Worm (Caenorhabditis elegans) whole organism, midembryonic: ENCODE data around the gene T02G5.15.
A peak's percentile ranks its signal among the peaks of the same experiment; 100 is the strongest.

Experiments
- T22C8.4 ChIP-seq: fragments of 200-800 bp; sonication (Bioruptor generic); IDR thresholded peaks from 2 replicates; pipeline ENCODE4 v1.3.6; 2022; ENCODE audit warnings: missing genetic modification characterization, missing compliant biosample characterization
- cog-1 ChIP-seq: sonication (generic microtip); optimal IDR thresholded peaks from 2 replicates; lab custom pipeline; 2016; ENCODE audit warnings: missing genetic modification characterization, missing compliant biosample characterization
- flt-1 ChIP-seq: fragments of 200-800 bp; sonication (Bioruptor generic); IDR thresholded peaks from 2 replicates; pipeline ENCODE4 v1.3.6; 2022; ENCODE audit warnings: missing genetic modification characterization, missing compliant biosample characterization
- klf-2 ChIP-seq: fragments of 200-800 bp; sonication (Bioruptor generic); conservative IDR thresholded peaks from 2 replicates; pipeline ENCODE4 v1.3.6; 2022; ENCODE audit warnings: missing genetic modification reagents, missing genetic modification characterization, missing compliant biosample characterization
- med-1 ChIP-seq: sonication (generic microtip); optimal IDR thresholded peaks from 2 replicates; lab custom pipeline; 2017; ENCODE audit warnings: missing genetic modification characterization, mild to moderate bottlenecking, missing compliant biosample characterization, antibody characterized with exemption, missing genetic modification reagents; ENCODE audit not compliant: insufficient read depth
- ref-1 ChIP-seq: fragments of 200-800 bp; sonication (Bioruptor generic); conservative IDR thresholded peaks from 2 replicates; pipeline ENCODE4 v1.3.6; 2022; ENCODE audit warnings: missing genetic modification reagents, missing genetic modification characterization, missing compliant biosample characterization
- tab-1 ChIP-seq: fragments of 200-800 bp; sonication (Bioruptor generic); IDR thresholded peaks from 2 replicates; pipeline ENCODE4 v1.3.6; 2022; ENCODE audit warnings: missing genetic modification characterization, missing compliant biosample characterization
- ztf-23 ChIP-seq: fragments of 200-800 bp; sonication (Bioruptor generic); IDR thresholded peaks from 2 replicates; pipeline ENCODE4 v1.3.6; 2022; ENCODE audit warnings: missing genetic modification reagents, missing genetic modification characterization, missing compliant biosample characterization
- ztf-29 ChIP-seq: fragments of 200-800 bp; sonication (Bioruptor generic); IDR thresholded peaks from 2 replicates; pipeline ENCODE4 v1.3.6; 2022; ENCODE audit warnings: missing genetic modification reagents, missing genetic modification characterization, missing compliant biosample characterization

The T02G5.15 gene

ce11 chrII:7072315-7072589 is 11.9 kb upstream of the T02G5.15 start, which contains the start of gene kars-1:
Gene kars-1 (minus strand): TSS chrII:7072415.
- TF ChIP-seq tab-1 (no peak), med-1 (GFP tag; lab: Kevin White, UChicago) (no peak), flt-1 (GFP tag; lab: Robert Waterston, UW) (no peak), klf-2 (GFP tag; lab: Robert Waterston, UW) (no peak), T22C8.4 (GFP tag; lab: Robert Waterston, UW) (no peak), ztf-29 (GFP tag; lab: Robert Waterston, UW) (no peak)

- TF ChIP-seq ztf-29 (GFP tag; lab: Robert Waterston, UW), result 0 out of 2 replicates have a peak, but pooled peaks have one; percentile 41
- TF ChIP-seq flt-1 (GFP tag; lab: Robert Waterston, UW), result peak; percentile 77
- no peak for TF ChIP-seq ref-1
- TF ChIP-seq cog-1, result peak; percentile 74
These were observed 11.3 kb upstream of the T02G5.15 start for ce11 chrII:7072590-7073536.

DNA sequence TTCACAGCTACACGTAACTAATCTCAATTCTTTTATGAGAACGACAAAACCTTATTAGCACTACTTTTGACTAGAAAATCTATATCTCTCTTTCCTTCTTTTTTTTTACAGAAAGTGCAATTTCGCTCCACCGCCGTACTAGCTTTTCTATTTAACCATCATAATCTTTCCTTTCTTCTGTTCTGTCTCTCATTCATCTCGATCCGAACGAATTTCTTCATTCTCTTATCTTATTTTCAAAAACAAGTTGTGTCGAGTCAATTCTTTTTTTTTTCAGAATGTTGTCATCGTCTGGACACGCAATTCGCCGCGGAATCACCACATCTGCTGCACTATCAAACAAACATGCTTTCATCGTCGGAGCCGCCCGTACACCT is 10.6 kb upstream of the T02G5.15 start, which contains the start of gene kat-1:
Gene kat-1, plus strand, starts transcription at position 278 of the 377 bp plus-strand sequence.
- TF ChIP-seq ref-1 (no peak), klf-2 (GFP tag; lab: Robert Waterston, UW) (no peak), T22C8.4 (GFP tag; lab: Robert Waterston, UW) (no peak), tab-1 (no peak), med-1 (GFP tag; lab: Kevin White, UChicago) (no peak), ztf-23 (GFP tag; lab: Robert Waterston, UW) (no peak), cog-1 (no peak)

- TF ChIP-seq cog-1, result no peak
- no peak for TF ChIP-seq ref-1
- TF ChIP-seq med-1 (GFP tag; lab: Kevin White, UChicago), result no peak
These were observed 8.4 kb upstream of the T02G5.15 start, which contains the start of gene T02G5.7 for ce11 chrII:7075564-7076228. Gene T02G5.7 (plus strand): TSS chrII:7075614.

DNA sequence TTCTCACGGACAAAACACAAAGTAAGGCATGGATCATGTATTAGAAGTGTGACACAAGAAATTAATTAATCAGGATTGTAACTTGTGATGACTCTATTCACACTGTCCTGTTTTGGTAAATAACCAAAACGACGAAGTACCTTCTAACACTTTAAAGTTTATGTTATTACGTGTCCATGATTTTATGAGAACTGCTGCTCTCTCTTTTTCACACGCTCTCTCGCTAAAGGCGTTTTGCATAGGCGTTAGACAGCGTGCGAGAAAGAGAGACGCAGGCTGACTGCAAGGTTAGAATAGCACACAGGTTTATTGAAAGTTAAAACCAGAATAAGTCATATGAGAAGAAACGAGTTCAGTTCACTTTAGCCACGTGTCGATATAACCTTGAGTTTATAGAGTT is 6.0 kb downstream of the T02G5.15 start:
- no peak for TF ChIP-seq med-1 (GFP tag; lab: Kevin White, UChicago)
- TF ChIP-seq tab-1, result no peak

DNA sequence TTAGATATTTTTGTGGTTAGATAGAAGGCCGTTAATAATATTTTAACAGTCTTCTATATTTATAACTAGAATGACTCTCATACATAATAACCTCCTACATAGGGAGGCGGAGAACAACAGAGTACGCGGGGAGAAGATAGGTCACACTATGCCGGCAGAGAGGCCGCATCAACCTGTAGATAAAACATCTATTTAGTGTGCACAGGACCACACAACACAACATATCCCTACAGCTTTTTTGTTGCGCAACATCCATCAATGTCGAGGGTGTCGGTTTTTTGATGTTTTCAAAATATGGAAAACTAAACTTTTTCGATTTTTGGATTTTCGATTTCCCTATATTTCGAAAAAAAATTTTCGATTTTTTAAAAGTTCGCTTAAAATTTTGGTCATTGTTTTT is 6.7 kb downstream of the T02G5.15 start:
- TF ChIP-seq ref-1, result no peak
- TF ChIP-seq T22C8.4 (GFP tag; lab: Robert Waterston, UW), result no peak
- no peak for TF ChIP-seq klf-2 (GFP tag; lab: Robert Waterston, UW)
- TF ChIP-seq flt-1 (GFP tag; lab: Robert Waterston, UW), result no peak
- TF ChIP-seq med-1 (GFP tag; lab: Kevin White, UChicago), result no peak
- no peak for TF ChIP-seq tab-1
- TF ChIP-seq cog-1, result no peak
- no peak for TF ChIP-seq ztf-29 (GFP tag; lab: Robert Waterston, UW)
- TF ChIP-seq ztf-23 (GFP tag; lab: Robert Waterston, UW), result no peak

DNA sequence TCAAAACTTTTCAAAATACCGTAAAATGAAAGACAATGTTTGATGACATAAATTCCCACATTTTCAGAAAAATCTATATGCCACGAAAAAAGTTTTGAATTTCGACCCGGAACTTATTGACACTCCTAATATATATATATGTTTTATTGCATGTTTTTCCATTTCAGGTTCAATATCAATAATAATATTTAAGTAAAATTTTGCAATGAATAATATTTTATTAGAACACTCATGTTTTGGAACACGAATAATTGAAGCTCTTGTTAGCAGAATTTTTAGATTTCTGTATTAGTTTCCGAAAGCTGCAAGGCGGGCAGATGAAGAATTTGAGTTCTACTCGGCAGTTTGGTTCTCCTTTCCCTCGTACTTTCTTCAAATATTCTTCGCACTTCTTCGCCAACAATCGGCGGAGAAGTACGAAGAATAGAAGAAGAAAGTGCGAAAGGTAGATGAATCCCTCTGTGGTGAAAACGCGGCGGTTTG is 9.3 kb downstream of the T02G5.15 start, which contains the start of gene T02G5.3:
Gene T02G5.3, plus strand, starts transcription at position 51 of the 483 bp plus-strand sequence.
- TF ChIP-seq tab-1 (no peak), flt-1 (GFP tag; lab: Robert Waterston, UW) (0 out of 2 replicates have a peak, but pooled peaks have one; percentile 40), T22C8.4 (GFP tag; lab: Robert Waterston, UW) (no peak)

DNA sequence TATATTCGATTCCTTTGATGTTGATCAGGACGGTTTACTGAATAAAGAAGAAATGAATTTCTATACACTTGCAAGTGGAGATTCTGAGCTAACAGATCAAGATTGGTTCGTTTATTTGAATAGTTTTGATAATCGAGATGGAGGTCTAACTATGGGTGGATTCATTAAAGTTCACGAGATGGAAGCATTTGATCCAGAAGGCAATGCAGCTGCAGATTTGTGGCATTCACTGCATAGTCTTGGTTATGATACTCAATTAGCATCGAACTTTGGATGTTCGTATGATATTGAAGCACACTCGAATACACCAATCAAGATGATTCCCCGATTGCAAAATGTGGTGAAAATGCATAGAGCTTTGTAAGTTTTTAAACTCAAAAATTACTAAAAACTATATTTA is 11.8 kb downstream of the T02G5.15 start:
- TF ChIP-seq klf-2 (GFP tag; lab: Robert Waterston, UW), result no peak
- TF ChIP-seq tab-1, result no peak
- TF ChIP-seq ref-1, result no peak
- no peak for TF ChIP-seq ztf-29 (GFP tag; lab: Robert Waterston, UW)
- TF ChIP-seq ztf-23 (GFP tag; lab: Robert Waterston, UW), result no peak
- TF ChIP-seq cog-1, result no peak
- no peak for TF ChIP-seq T22C8.4 (GFP tag; lab: Robert Waterston, UW)

DNA sequence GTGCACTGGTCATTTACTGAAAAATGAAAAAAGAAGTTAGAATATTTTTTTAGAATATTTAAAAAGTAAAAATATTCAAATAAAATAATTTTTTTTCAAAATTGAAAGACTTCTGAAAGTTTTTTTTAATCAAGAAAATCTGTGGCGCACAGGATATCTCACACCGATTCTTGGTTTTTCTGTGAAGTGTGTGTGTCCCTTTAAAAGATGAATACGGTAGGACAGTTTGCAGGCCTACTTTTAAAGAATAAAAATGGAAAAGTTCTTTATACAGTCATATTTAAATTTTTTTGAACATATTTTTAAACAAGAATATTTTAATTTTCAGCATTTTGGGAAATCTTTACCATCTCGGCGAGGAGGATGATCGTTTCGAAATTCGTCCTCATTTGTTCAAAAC is 14.5 kb downstream of the T02G5.15 start, which contains the start of gene mct-5:
Gene mct-5, minus strand, starts transcription at position 16 of the 400 bp plus-strand sequence.
- TF ChIP-seq ref-1, result no peak
- TF ChIP-seq ztf-23 (GFP tag; lab: Robert Waterston, UW), result no peak
- TF ChIP-seq tab-1, result no peak
- no peak for TF ChIP-seq flt-1 (GFP tag; lab: Robert Waterston, UW)
- no peak for TF ChIP-seq klf-2 (GFP tag; lab: Robert Waterston, UW)
- TF ChIP-seq ztf-29 (GFP tag; lab: Robert Waterston, UW), result no peak
- TF ChIP-seq med-1 (GFP tag; lab: Kevin White, UChicago), result no peak
- no peak for TF ChIP-seq T22C8.4 (GFP tag; lab: Robert Waterston, UW)
- no peak for TF ChIP-seq cog-1

ce11 chrII:7099231-7099630 is 15.1 kb downstream of the T02G5.15 start:
- TF ChIP-seq klf-2 (GFP tag; lab: Robert Waterston, UW) (no peak), tab-1 (no peak), ref-1 (no peak), ztf-29 (GFP tag; lab: Robert Waterston, UW) (no peak), med-1 (GFP tag; lab: Kevin White, UChicago) (no peak), cog-1 (no peak), ztf-23 (GFP tag; lab: Robert Waterston, UW) (no peak), flt-1 (GFP tag; lab: Robert Waterston, UW) (no peak), T22C8.4 (GFP tag; lab: Robert Waterston, UW) (no peak)
